Fruit fly (Drosophila melanogaster) whole organism, embryonic: Measurements from ENCODE around the gene CG17111.

Experiments
- Abd-B ChIP-seq: fragments of 200-800 bp; sonication (Bioruptor generic); optimal IDR thresholded peaks from 2 replicates; lab custom pipeline; 2018; ENCODE audit warnings: missing biosample characterization, mild to moderate bottlenecking, missing genetic modification characterization, moderate library complexity
- Awh ChIP-seq: fragments of 200-800 bp; sonication (Bioruptor generic); IDR thresholded peaks from 2 replicates; pipeline ENCODE4, ENCODE4 v1.3.6; 2022; ENCODE audit warnings: missing biosample characterization, missing genetic modification characterization
- BtbVII ChIP-seq: fragments of 200-800 bp; sonication (Bioruptor generic); optimal IDR thresholded peaks from 3 replicates; lab custom pipeline; 2017; ENCODE audit warnings: missing biosample characterization, mild to moderate bottlenecking, missing genetic modification characterization
- CG10147 ChIP-seq: fragments of 200-800 bp; sonication (Bioruptor generic); optimal IDR thresholded peaks from 2 replicates; lab custom pipeline; 2019; ENCODE audit warnings: missing biosample characterization, mild to moderate bottlenecking, missing genetic modification characterization, moderate library complexity
- CG11504 ChIP-seq: fragments of 200-800 bp; sonication (Bioruptor generic); optimal IDR thresholded peaks from 3 replicates; lab custom pipeline; 2019; ENCODE audit warnings: missing biosample characterization, mild to moderate bottlenecking, missing genetic modification characterization, moderate library complexity
- CG12071 ChIP-seq: fragments of 200-800 bp; sonication (Bioruptor generic); optimal IDR thresholded peaks from 3 replicates; lab custom pipeline; 2018; ENCODE audit warnings: missing biosample characterization, mild to moderate bottlenecking, missing genetic modification characterization
- CG12104 ChIP-seq: fragments of 200-800 bp; sonication (Bioruptor generic); optimal IDR thresholded peaks from 3 replicates; lab custom pipeline; 2016; ENCODE audit warnings: missing biosample characterization, missing genetic modification characterization
- CG12659 ChIP-seq: fragments of 200-800 bp; sonication (Bioruptor generic); optimal IDR thresholded peaks from 3 replicates; lab custom pipeline; 2017; ENCODE audit warnings: mild to moderate bottlenecking, missing biosample characterization, missing genetic modification reagents, missing genetic modification characterization
- CG13296 ChIP-seq: fragments of 200-800 bp; sonication (Bioruptor generic); optimal IDR thresholded peaks from 3 replicates; lab custom pipeline; 2018; ENCODE audit warnings: missing biosample characterization, mild to moderate bottlenecking, missing genetic modification characterization
- CG15269 ChIP-seq: fragments of 200-800 bp; sonication (Bioruptor generic); optimal IDR thresholded peaks from 2 replicates; lab custom pipeline; 2018; ENCODE audit warnings: missing biosample characterization, mild to moderate bottlenecking, missing genetic modification characterization, moderate library complexity
- CG17612 ChIP-seq: fragments of 200-800 bp; sonication (Bioruptor generic); IDR thresholded peaks from 2 replicates; pipeline ENCODE4 v1.3.6; 2022; ENCODE audit warnings: missing biosample characterization, missing genetic modification characterization
- CG18599 ChIP-seq: fragments of 200-800 bp; sonication (Bioruptor generic); optimal IDR thresholded peaks from 3 replicates; lab custom pipeline; 2017; ENCODE audit warnings: missing biosample characterization, missing genetic modification characterization, mild to moderate bottlenecking, moderate library complexity, missing genetic modification reagents
- CG2120 ChIP-seq: fragments of 200-800 bp; sonication (Bioruptor generic); optimal IDR thresholded peaks from 3 replicates; lab custom pipeline; 2016; ENCODE audit warnings: missing biosample characterization, missing genetic modification characterization
- CG2678 ChIP-seq: fragments of 200-800 bp; sonication (Bioruptor generic); optimal IDR thresholded peaks from 3 replicates; lab custom pipeline; 2019; ENCODE audit warnings: missing biosample characterization, mild to moderate bottlenecking, missing genetic modification characterization, moderate library complexity
- CG3407 ChIP-seq: fragments of 200-800 bp; sonication (Bioruptor generic); optimal IDR thresholded peaks from 2 replicates; lab custom pipeline; 2018; ENCODE audit warnings: missing biosample characterization, mild to moderate bottlenecking, missing genetic modification characterization
- CG5180 ChIP-seq: fragments of 200-800 bp; sonication (Bioruptor generic); optimal IDR thresholded peaks from 3 replicates; lab custom pipeline; 2017; ENCODE audit warnings: missing biosample characterization, missing genetic modification characterization, mild to moderate bottlenecking, moderate library complexity, missing genetic modification reagents
- CG6854 ChIP-seq: fragments of 200-800 bp; sonication (Bioruptor generic); optimal IDR thresholded peaks from 3 replicates; lab custom pipeline; 2017; ENCODE audit warnings: missing biosample characterization, mild to moderate bottlenecking, missing genetic modification characterization
- CG7839 ChIP-seq: fragments of 200-800 bp; sonication (Bioruptor generic); optimal IDR thresholded peaks from 3 replicates; lab custom pipeline; 2018; ENCODE audit warnings: missing biosample characterization, mild to moderate bottlenecking, missing genetic modification characterization, moderate library complexity
- CG8290 ChIP-seq, 3 experiments: fragments of 200-800 bp; sonication (Bioruptor generic); optimal IDR thresholded peaks; 2 replicates each; lab custom pipeline; 2016 to 2019; ENCODE audit warnings: missing biosample characterization in 3 of 3, missing genetic modification characterization in 3 of 3, mild to moderate bottlenecking in 2 of 3, moderate library complexity in 1 of 3
- CG9215 ChIP-seq: fragments of 200-800 bp; sonication (Bioruptor generic); IDR thresholded peaks from 2 replicates; pipeline ENCODE4 v1.3.6; 2022; ENCODE audit warnings: missing biosample characterization, missing genetic modification characterization
- CG9797 ChIP-seq: fragments of 200-800 bp; sonication (Bioruptor generic); optimal IDR thresholded peaks from 3 replicates; lab custom pipeline; 2018; ENCODE audit warnings: missing biosample characterization, mild to moderate bottlenecking, missing genetic modification characterization
- CoRest ChIP-seq: fragments of 200-800 bp; sonication (Bioruptor generic); optimal IDR thresholded peaks from 3 replicates; lab custom pipeline; 2018; ENCODE audit warnings: missing biosample characterization, mild to moderate bottlenecking, missing genetic modification characterization, moderate library complexity
- Dll ChIP-seq: fragments of 200-800 bp; sonication (Bioruptor generic); IDR thresholded peaks from 4 replicates; pipeline ENCODE4 v1.3.6; 2022; ENCODE audit warnings: missing biosample characterization, missing genetic modification characterization; ENCODE audit not compliant: partially characterized antibody
- Ets65A ChIP-seq: fragments of 200-800 bp; sonication (Bioruptor generic); peaks from one replicate; lab custom pipeline; 2016; ENCODE audit warnings: missing biosample characterization, missing genetic modification characterization
- Hmr ChIP-seq: fragments of 200-800 bp; sonication (Bioruptor generic); optimal IDR thresholded peaks from 3 replicates; lab custom pipeline; 2017; ENCODE audit warnings: mild to moderate bottlenecking, missing biosample characterization, missing genetic modification reagents, missing genetic modification characterization
- Hr51 ChIP-seq, 2 experiments: fragments of 200-800 bp; sonication (Bioruptor generic); optimal IDR thresholded peaks; 2 replicates in 1 of 2; 3 replicates in 1 of 2; lab custom pipeline; 2016 to 2018; ENCODE audit warnings: missing biosample characterization in 2 of 2, missing genetic modification characterization in 2 of 2, mild to moderate bottlenecking in 1 of 2, moderate library complexity in 1 of 2
- Hsf ChIP-seq: fragments of 200-800 bp; sonication (Bioruptor generic); optimal IDR thresholded peaks from 3 replicates; lab custom pipeline; 2016; ENCODE audit warnings: missing biosample characterization, missing genetic modification characterization
- Med ChIP-seq: fragments of 200-800 bp; sonication (Bioruptor generic); peaks from one replicate; lab custom pipeline; 2016; ENCODE audit warnings: missing biosample characterization, missing genetic modification characterization, mild to moderate bottlenecking, inconsistent platforms, moderate library complexity
- NC2α ChIP-seq: fragments of 200-800 bp; sonication (Bioruptor generic); optimal IDR thresholded peaks from 2 replicates; lab custom pipeline; 2016; ENCODE audit warnings: missing biosample characterization, missing genetic modification characterization
- Oli ChIP-seq: fragments of 200-800 bp; sonication (Bioruptor generic); optimal IDR thresholded peaks from 2 replicates; lab custom pipeline; 2018; ENCODE audit warnings: missing biosample characterization, mild to moderate bottlenecking, missing genetic modification characterization, moderate library complexity
- Rx ChIP-seq: fragments of 200-800 bp; sonication (Bioruptor generic); IDR thresholded peaks from 2 replicates; pipeline ENCODE4 v1.3.6; 2022; ENCODE audit warnings: missing biosample characterization, missing genetic modification characterization
- Taf1 ChIP-seq: fragments of 200-800 bp; sonication (Bioruptor generic); IDR thresholded peaks from 2 replicates; pipeline ENCODE4 v1.3.6; 2022; ENCODE audit warnings: missing biosample characterization, missing genetic modification characterization
- bcd ChIP-seq: fragments of 200-800 bp; sonication (Bioruptor generic); optimal IDR thresholded peaks from 2 replicates; lab custom pipeline; 2017; ENCODE audit warnings: missing biosample characterization, mild to moderate bottlenecking, missing genetic modification characterization
- btn ChIP-seq: fragments of 200-800 bp; sonication (Bioruptor generic); optimal IDR thresholded peaks from 2 replicates; lab custom pipeline; 2016; ENCODE audit warnings: missing biosample characterization, missing genetic modification characterization
- ci ChIP-seq: fragments of 200-800 bp; sonication (Bioruptor generic); IDR thresholded peaks from 3 replicates; pipeline ENCODE4 v1.3.6; 2022; ENCODE audit warnings: missing biosample characterization, missing genetic modification characterization
- cwo ChIP-seq: fragments of 200-800 bp; sonication (Bioruptor generic); optimal IDR thresholded peaks from 3 replicates; lab custom pipeline; 2017; ENCODE audit warnings: missing biosample characterization, missing genetic modification characterization, mild to moderate bottlenecking, moderate library complexity, missing genetic modification reagents
- danr ChIP-seq: fragments of 200-800 bp; sonication (Bioruptor generic); IDR thresholded peaks from 2 replicates; pipeline ENCODE4 v1.3.6; 2022; ENCODE audit warnings: missing biosample characterization, missing genetic modification characterization
- gem ChIP-seq: fragments of 200-800 bp; sonication (Bioruptor generic); optimal IDR thresholded peaks from 2 replicates; lab custom pipeline; 2019; ENCODE audit warnings: missing biosample characterization, mild to moderate bottlenecking, missing genetic modification characterization, moderate library complexity
- hbn ChIP-seq: fragments of 200-800 bp; sonication (Bioruptor generic); IDR thresholded peaks from 2 replicates; pipeline ENCODE4 v1.3.6; 2022; ENCODE audit warnings: missing biosample characterization, missing genetic modification characterization; ENCODE audit not compliant: partially characterized antibody
- insv ChIP-seq, 2 experiments: fragments of 200-800 bp; sonication (Bioruptor generic); optimal IDR thresholded peaks; 3 replicates each; lab custom pipeline; 2016 to 2018; ENCODE audit warnings: missing biosample characterization in 2 of 2, missing genetic modification characterization in 2 of 2
- lab ChIP-seq: fragments of 200-800 bp; sonication (Bioruptor generic); optimal IDR thresholded peaks from 3 replicates; lab custom pipeline; 2017; ENCODE audit warnings: missing biosample characterization, missing genetic modification characterization, mild to moderate bottlenecking, moderate library complexity, missing genetic modification reagents
- lola ChIP-seq, 3 experiments: fragments of >200 bp in 2 of 3; fragments of 200-800 bp in 1 of 3; sonication (Bioruptor generic) in 1 of 3; optimal IDR thresholded peaks; 2 replicates each; lab custom pipeline; 2017 to 2019; ENCODE audit warnings: missing biosample characterization in 3 of 3, missing genetic modification characterization in 3 of 3, mild to moderate bottlenecking in 1 of 3, moderate library complexity in 1 of 3
- psq ChIP-seq: fragments of 200-800 bp; sonication (Bioruptor generic); optimal IDR thresholded peaks from 2 replicates; lab custom pipeline; 2017; ENCODE audit warnings: missing biosample characterization, missing genetic modification characterization
- row ChIP-seq: fragments of 200-800 bp; sonication (Bioruptor generic); IDR thresholded peaks from 3 replicates; pipeline ENCODE4 v1.3.6; 2022; ENCODE audit warnings: missing biosample characterization, missing genetic modification characterization
- scrt ChIP-seq: fragments of 200-800 bp; sonication (Bioruptor generic); optimal IDR thresholded peaks from 2 replicates; lab custom pipeline; 2018; ENCODE audit warnings: missing biosample characterization, mild to moderate bottlenecking, missing genetic modification characterization, moderate library complexity
- sna ChIP-seq: fragments of 200-800 bp; sonication (Bioruptor generic); IDR thresholded peaks from 2 replicates; pipeline ENCODE4 v1.3.6; 2022; ENCODE audit warnings: missing biosample characterization, missing genetic modification characterization; ENCODE audit not compliant: partially characterized antibody
- sob ChIP-seq: fragments of 200-800 bp; sonication (Bioruptor generic); IDR thresholded peaks from 2 replicates; pipeline ENCODE4 v1.3.6; 2022; ENCODE audit warnings: missing biosample characterization, missing genetic modification characterization
- trem ChIP-seq: fragments of 200-800 bp; optimal IDR thresholded peaks from 3 replicates; lab custom pipeline; 2019; ENCODE audit warnings: missing biosample characterization, mild to moderate bottlenecking, missing genetic modification characterization, moderate library complexity
- zfh2 ChIP-seq: fragments of 200-800 bp; sonication (Bioruptor generic); optimal IDR thresholded peaks from 2 replicates; lab custom pipeline; 2016; ENCODE audit warnings: missing biosample characterization, missing genetic modification characterization

CG17111 gene

DNA sequence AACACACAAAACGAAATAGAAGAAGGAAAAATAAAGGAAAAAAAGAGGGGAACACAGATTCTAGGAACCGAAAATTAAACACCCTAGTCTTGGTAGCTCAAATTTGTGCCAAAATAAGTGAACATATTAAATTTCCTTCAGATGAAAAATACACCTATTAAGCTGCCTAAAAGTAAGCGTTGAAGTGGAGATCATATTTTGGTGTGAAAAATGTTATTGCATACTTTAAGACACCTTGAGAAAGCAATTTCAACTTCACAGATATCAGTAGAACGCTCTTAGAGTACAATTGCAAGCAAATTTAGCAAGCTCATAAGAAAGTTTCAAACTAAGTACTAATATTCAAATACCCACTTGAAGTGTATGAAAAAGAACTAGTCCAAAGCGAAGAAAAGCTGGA, 43.7 kb upstream of the CG17111 start (continued):
- TF ChIP-seq lab (GFP tag; lab: Kevin White, UChicago) = peak; percentile 36
- no peak for TF ChIP-seq NC2α
- TF ChIP-seq cwo (GFP tag; lab: Kevin White, UChicago) = peak; percentile 8
- peak; percentile 1 for TF ChIP-seq CG13296 (GFP tag; lab: Kevin White, UChicago)
- peak; percentile 48 for TF ChIP-seq CG2120
- peak; percentile 44 for TF ChIP-seq CG11504 (tag; lab: Kevin White, UChicago)
- TF ChIP-seq danr (GFP tag; lab: Robert Waterston, UW) = no peak
- no peak for TF ChIP-seq Awh (GFP tag; lab: Robert Waterston, UW)
- peak; percentile 49; the same call in 2 of the 3 replicates for TF ChIP-seq row (GFP tag; lab: Robert Waterston, UW)
- TF ChIP-seq hbn (GFP tag; lab: Robert Waterston, UW) = no peak
- TF ChIP-seq CG3407 (GFP tag; lab: Kevin White, UChicago) = no peak
- no peak for TF ChIP-seq Taf1 (GFP tag; lab: Robert Waterston, UW)
- TF ChIP-seq CG10147 (GFP tag; lab: Kevin White, UChicago) = peak; percentile 66
- TF ChIP-seq CG12071 (GFP tag; lab: Kevin White, UChicago) = no peak
- no peak for TF ChIP-seq btn (GFP tag; lab: Kevin White, UChicago)
- TF ChIP-seq Ets65A = peak; percentile 54
- peak; percentile 68 for TF ChIP-seq CG18599 (GFP tag; lab: Kevin White, UChicago)
- no peak for TF ChIP-seq Hsf (GFP tag; lab: Kevin White, UChicago)
- TF ChIP-seq psq (GFP tag; lab: Kevin White, UChicago) = no peak
- peak; percentile 2 for TF ChIP-seq CG12659 (GFP tag; lab: Kevin White, UChicago)
- TF ChIP-seq Med = peak; percentile 86
- TF ChIP-seq CG8290 (GFP tag; optimal IDR thresholded peaks at IDR 0.05; lab: Kevin White, UChicago) = no peak
- no peak for TF ChIP-seq CG8290 (tag; optimal IDR thresholded peaks at IDR 0.05; lab: Kevin White, UChicago)
- TF ChIP-seq CG5180 (GFP tag; lab: Kevin White, UChicago) = no peak
- TF ChIP-seq Hmr = peak; percentile 27
- TF ChIP-seq CG12104 = no peak
- TF ChIP-seq CG6854 = no peak
- peak; percentile 43 for TF ChIP-seq BtbVII (GFP tag; lab: Kevin White, UChicago)
- no peak for TF ChIP-seq Dll (GFP tag; lab: Robert Waterston, UW)
- no peak for TF ChIP-seq Rx
- no peak for TF ChIP-seq ci (GFP tag; lab: Robert Waterston, UW)
- no peak for TF ChIP-seq sob (GFP tag; lab: Robert Waterston, UW)
- 0 out of 2 replicates have a peak, but pooled peaks have one; percentile 32 for TF ChIP-seq CG17612 (GFP tag; lab: Robert Waterston, UW)
- TF ChIP-seq CoRest (tag; lab: Kevin White, UChicago) = peak; percentile 22
- TF ChIP-seq Hr51 (GFP tag; optimal IDR thresholded peaks at IDR 0.05; lab: Kevin White, UChicago) = peak in 1 of 2 experiments; percentile 18
- TF ChIP-seq CG2678 = peak; percentile 56
- TF ChIP-seq Abd-B = peak; percentile 10
- TF ChIP-seq CG15269 (tag; lab: Kevin White, UChicago) = peak; percentile 33
- TF ChIP-seq insv (GFP tag; optimal IDR thresholded peaks at IDR 0.05; lab: Kevin White, UChicago) = no peak
- TF ChIP-seq lola (GFP tag; optimal IDR thresholded peaks at IDR 0.05; lab: Kevin White, UChicago) = no peak
- peak; percentile 6 for TF ChIP-seq scrt
- TF ChIP-seq bcd (GFP tag; lab: Kevin White, UChicago) = peak; percentile 30
- peak; percentile 2 for TF ChIP-seq zfh2 (GFP tag; lab: Kevin White, UChicago)
- peak; percentile 46 for TF ChIP-seq CG7839 (tag; lab: Kevin White, UChicago)
- no peak for TF ChIP-seq trem
- TF ChIP-seq CG9215 = 0 out of 2 replicates have a peak, but pooled peaks have one; percentile 5
- TF ChIP-seq CG9797 = no peak
- TF ChIP-seq Oli (tag; lab: Kevin White, UChicago) = no peak
- no peak for TF ChIP-seq sna (GFP tag; lab: Robert Waterston, UW)
- TF ChIP-seq gem = peak; percentile 37
